Fruit fly (Drosophila melanogaster): ENCODE data around the gene Pten.

Pten gene

dm6 chr2L:10221387-10221705, 39.5 kb downstream of the Pten start (continued):
- TF ChIP-seq hb (GFP tag; IDR thresholded peaks at IDR 0.05; ENCODE audit: partially characterized antibody) (peak; percentile 6; the same call in 2 of the 3 replicates), CG6683 (GFP tag; optimal IDR thresholded peaks at IDR 0.05) (no peak), CG12104 (GFP tag; optimal IDR thresholded peaks at IDR 0.05) (no peak), kah (GFP tag; optimal IDR thresholded peaks at IDR 0.05) (no peak), CG3995 (GFP tag; optimal IDR thresholded peaks at IDR 0.05) (no peak), E2f2 (GFP tag; IDR thresholded peaks at IDR 0.05) (peak; percentile 25; the same call in 1 of the 2 replicates), dpn (GFP tag; optimal IDR thresholded peaks at IDR 0.05) (no peak), Hr51 (GFP tag; optimal IDR thresholded peaks at IDR 0.05) (no peak), vnd (GFP tag; IDR thresholded peaks at IDR 0.05; ENCODE audit: partially characterized antibody) (no peak; the same call in 2 of the 3 replicates), pfk (GFP tag; optimal IDR thresholded peaks at IDR 0.05) (no peak), HmgZ (tag; optimal IDR thresholded peaks at IDR 0.05) (no peak), cwo (GFP tag; optimal IDR thresholded peaks at IDR 0.05) (no peak), Pdp1 (GFP tag; optimal IDR thresholded peaks at IDR 0.05) (no peak), gce (GFP tag; IDR thresholded peaks at IDR 0.05) (no peak), hkb (optimal IDR thresholded peaks at IDR 0.05) (no peak), hkb (GFP tag; IDR thresholded peaks at IDR 0.05) (no peak), sna (GFP tag; IDR thresholded peaks at IDR 0.05; ENCODE audit: partially characterized antibody) (0 out of 2 replicates have a peak, but pooled peaks have one; percentile 3), CG1024 (GFP tag; IDR thresholded peaks at IDR 0.05) (no peak), pum (GFP tag; optimal IDR thresholded peaks at IDR 0.05) (no peak), scrt (GFP tag; optimal IDR thresholded peaks at IDR 0.05) (no peak), CG11398 (GFP tag; optimal IDR thresholded peaks at IDR 0.05) (no peak), CG2129 (GFP tag; IDR thresholded peaks at IDR 0.05; ENCODE audit: partially characterized antibody) (peak; percentile 15; the same call in 1 of the 2 replicates), CG10209 (GFP tag; optimal IDR thresholded peaks at IDR 0.05) (no peak), CG34224 (GFP tag; IDR thresholded peaks at IDR 0.05; ENCODE audit: partially characterized antibody) (peak; percentile 43; the same call in 2 of the 3 replicates)

- TF ChIP-seq CG16813 (GFP tag; IDR thresholded peaks at IDR 0.05; ENCODE audit: partially characterized antibody) (peak; percentile 71; the same call in 2 of the 3 replicates), CG17829 (tag; optimal IDR thresholded peaks at IDR 0.05) (peak; percentile 31), mirr (GFP tag; optimal IDR thresholded peaks at IDR 0.05) (peak; percentile 26), HmgZ (tag; optimal IDR thresholded peaks at IDR 0.05) (peak; percentile 22), CG17385 (GFP tag; optimal IDR thresholded peaks at IDR 0.05) (peak; percentile 20), Sry-δ (GFP tag; optimal IDR thresholded peaks at IDR 0.05) (peak; percentile 91), Hsf (GFP tag; optimal IDR thresholded peaks at IDR 0.05) (peak; percentile 46), NC2α (GFP tag; optimal IDR thresholded peaks at IDR 0.05) (peak; percentile 25), CG12155 (GFP tag; optimal IDR thresholded peaks at IDR 0.05) (peak; percentile 16), pzg (GFP tag; optimal IDR thresholded peaks at IDR 0.05) (peak; percentile 77), CG33557 (GFP tag; optimal IDR thresholded peaks at IDR 0.05) (peak; percentile 6), ewg (GFP tag; optimal IDR thresholded peaks at IDR 0.05) (no peak), CG13287 (GFP tag; IDR thresholded peaks at IDR 0.05; ENCODE audit: partially characterized antibody) (peak; percentile 62), Hr3 (GFP tag; optimal IDR thresholded peaks at IDR 0.05) (peak; percentile 17), CG13296 (GFP tag; optimal IDR thresholded peaks at IDR 0.05) (no peak), CG11560 (tag; IDR thresholded peaks at IDR 0.05) (peak; percentile 91; the same call in 2 of the 3 replicates), CG13894 (tag; optimal IDR thresholded peaks at IDR 0.05) (no peak), Myb (GFP tag; optimal IDR thresholded peaks at IDR 0.05) (peak; percentile 11), Scr (GFP tag; IDR thresholded peaks at IDR 0.05; ENCODE audit: partially characterized antibody) (peak; percentile 69), Sin3A (optimal IDR thresholded peaks at IDR 0.05) (peak; percentile 47), Blimp-1 (GFP tag; optimal IDR thresholded peaks at IDR 0.05) (no peak), CG34376 (GFP tag; optimal IDR thresholded peaks at IDR 0.05) (peak; percentile 36), Dref (GFP tag; IDR thresholded peaks at IDR 0.05) (peak; percentile 79), CG34422 (GFP tag; IDR thresholded peaks at IDR 0.05) (peak; percentile 34; the same call in 1 of the 3 replicates), wor (GFP tag; IDR thresholded peaks at IDR 0.05) (no peak)
These were observed 40.1 kb downstream of the Pten start, which contains the start of the genes Npc1a and Prosalpha6 for dm6 chr2L:10220501-10221386. TSS of gene Npc1a (minus strand) at chr2L:10221216. TSS of gene Prosalpha6 (plus strand) at chr2L:10221351.
